Worm (Caenorhabditis elegans) whole organism, L4 larva: ENCODE data around the gene H06I04.3.

ENCODE experiments used
- F37D6.2 ChIP-seq: sonication (generic microtip); optimal IDR thresholded peaks from 2 replicates; lab custom pipeline; 2016; ENCODE audit warnings: mild to moderate bottlenecking, missing genetic modification characterization, missing compliant biosample characterization
- T20F7.1 ChIP-seq: fragments of 200-800 bp; sonication (Bioruptor generic); optimal IDR thresholded peaks from 2 replicates; lab custom pipeline; 2018; ENCODE audit warnings: mild to moderate bottlenecking, missing genetic modification characterization, missing compliant biosample characterization
- Y48G9A.11 ChIP-seq: fragments of 200-800 bp; sonication (Bioruptor generic); IDR thresholded peaks from 2 replicates; pipeline ENCODE4 v1.3.6; 2022; ENCODE audit warnings: missing genetic modification reagents, missing genetic modification characterization, missing compliant biosample characterization
- Y5F2A.4 ChIP-seq: fragments of 200-800 bp; sonication (Bioruptor generic); optimal IDR thresholded peaks from 2 replicates; lab custom pipeline; 2018; ENCODE audit warnings: mild to moderate bottlenecking, missing genetic modification characterization, missing compliant biosample characterization
- ZK337.2 ChIP-seq: fragments of 200-800 bp; sonication (Bioruptor generic); IDR thresholded peaks from 2 replicates; pipeline ENCODE4 v1.3.6; 2022; ENCODE audit warnings: missing genetic modification reagents, missing genetic modification characterization, missing compliant biosample characterization
- ZK546.5 ChIP-seq, 2 experiments: sonication (generic microtip); optimal IDR thresholded peaks; 2 replicates each; lab custom pipeline; 2017; ENCODE audit warnings: missing biosample characterization in 2 of 2, missing genetic modification characterization in 2 of 2
- aha-1 ChIP-seq: fragments of 150-350 bp; peaks from one replicate; lab custom pipeline; 2014; ENCODE audit warnings: missing biosample characterization, missing genetic modification characterization
- aly-2 ChIP-seq: sonication (generic microtip); optimal IDR thresholded peaks from 2 replicates; lab custom pipeline; 2018; ENCODE audit warnings: missing biosample characterization, missing genetic modification characterization
- ama-1 ChIP-seq: fragments of 150-350 bp; optimal IDR thresholded peaks from 2 replicates; lab custom pipeline; 2014; ENCODE audit warnings: inconsistent platforms, mixed read lengths
- ceh-28 ChIP-seq: fragments of 150-350 bp; optimal IDR thresholded peaks from 2 replicates; lab custom pipeline; 2014; ENCODE audit warnings: missing biosample characterization, missing genetic modification reagents, missing genetic modification characterization
- ceh-44 ChIP-seq: fragments of 200-800 bp; sonication (Bioruptor generic); IDR thresholded peaks from 2 replicates; pipeline ENCODE4 v1.3.6; 2022; ENCODE audit warnings: missing genetic modification reagents, missing genetic modification characterization, missing compliant biosample characterization
- ceh-62 ChIP-seq: sonication (generic microtip); optimal IDR thresholded peaks from 2 replicates; lab custom pipeline; 2017; ENCODE audit warnings: missing biosample characterization, missing genetic modification characterization
- ceh-82 ChIP-seq: sonication (generic microtip); optimal IDR thresholded peaks from 2 replicates; lab custom pipeline; 2017; ENCODE audit warnings: missing biosample characterization, missing genetic modification characterization
- cey-2 ChIP-seq: sonication (generic microtip); optimal IDR thresholded peaks from 3 replicates; lab custom pipeline; 2017; ENCODE audit warnings: missing genetic modification characterization, mild to moderate bottlenecking, missing compliant biosample characterization, antibody characterized with exemption, borderline replicate concordance; ENCODE audit not compliant: insufficient read depth
- ctbp-1 ChIP-seq: fragments of 200-800 bp; sonication (Bioruptor generic); IDR thresholded peaks from 2 replicates; pipeline ENCODE4 v1.3.6; 2022; ENCODE audit warnings: missing genetic modification reagents, missing genetic modification characterization, missing compliant biosample characterization
- dmd-6 ChIP-seq: fragments of 200-800 bp; sonication (Bioruptor generic); IDR thresholded peaks from 2 replicates; pipeline ENCODE4 v1.3.6; 2022; ENCODE audit warnings: missing genetic modification reagents, missing genetic modification characterization, missing compliant biosample characterization
- dve-1 ChIP-seq: sonication (generic microtip); optimal IDR thresholded peaks from 2 replicates; lab custom pipeline; 2017; ENCODE audit warnings: antibody characterized with exemption, mild to moderate bottlenecking, missing genetic modification characterization, missing compliant biosample characterization; ENCODE audit not compliant: insufficient read depth
- egl-27 ChIP-seq: sonication (generic microtip); optimal IDR thresholded peaks from 3 replicates; lab custom pipeline; 2017; ENCODE audit warnings: missing biosample characterization, missing genetic modification reagents, missing genetic modification characterization
- egl-43 ChIP-seq: fragments of 200-800 bp; sonication (Bioruptor generic); IDR thresholded peaks from 2 replicates; pipeline ENCODE4 v1.3.6; 2022; ENCODE audit warnings: missing genetic modification reagents, missing genetic modification characterization, missing compliant biosample characterization
- hif-1 ChIP-seq, 2 experiments: sonication (generic microtip); optimal IDR thresholded peaks; 2 replicates each; lab custom pipeline; 2016 to 2017; ENCODE audit warnings: missing compliant biosample characterization in 2 of 2, missing genetic modification characterization in 2 of 2, missing genetic modification reagents in 2 of 2, missing genotype in 2 of 2, mild to moderate bottlenecking in 1 of 2
- hlh-30 ChIP-seq: sonication (generic microtip); optimal IDR thresholded peaks from 2 replicates; lab custom pipeline; 2017; ENCODE audit warnings: antibody characterized with exemption, mild to moderate bottlenecking, missing genetic modification characterization, missing compliant biosample characterization; ENCODE audit not compliant: insufficient read depth
- lin-1 ChIP-seq: fragments of 200-800 bp; sonication (Bioruptor generic); IDR thresholded peaks from 2 replicates; pipeline ENCODE4 v1.3.6; 2022; ENCODE audit warnings: missing genetic modification reagents, missing genetic modification characterization, missing compliant biosample characterization
- lin-13 ChIP-seq: fragments of 150-350 bp; optimal IDR thresholded peaks from 2 replicates; lab custom pipeline; 2014; ENCODE audit warnings: missing biosample characterization, missing genetic modification reagents, missing genetic modification characterization
- lin-15B ChIP-seq: fragments of 150-350 bp; sonication (generic microtip); optimal IDR thresholded peaks from 3 replicates; lab custom pipeline; 2014; ENCODE audit warnings: missing biosample characterization, missing genetic modification characterization
- lir-3 ChIP-seq: sonication (generic microtip); optimal IDR thresholded peaks from 2 replicates; lab custom pipeline; 2016; ENCODE audit warnings: mild to moderate bottlenecking, missing genetic modification characterization, missing compliant biosample characterization
- mdt-29 ChIP-seq: fragments of 200-800 bp; sonication (Bioruptor generic); IDR thresholded peaks from 2 replicates; pipeline ENCODE4 v1.3.6; 2022; ENCODE audit warnings: missing genetic modification reagents, missing genetic modification characterization, missing compliant biosample characterization
- mep-1 ChIP-seq: fragments of 150-350 bp; sonication (generic microtip); optimal IDR thresholded peaks from 3 replicates; lab custom pipeline; 2014; ENCODE audit warnings: missing biosample characterization, missing genetic modification characterization
- mes-2 ChIP-seq: sonication (generic microtip); optimal IDR thresholded peaks from 2 replicates; lab custom pipeline; 2016; ENCODE audit warnings: missing genotype, mild to moderate bottlenecking, missing genetic modification characterization, missing compliant biosample characterization; ENCODE audit not compliant: poor library complexity, severe bottlenecking
- mxl-3 ChIP-seq: fragments of 200-800 bp; sonication (Bioruptor generic); optimal IDR thresholded peaks from 2 replicates; lab custom pipeline; 2018; ENCODE audit warnings: mild to moderate bottlenecking, missing genetic modification characterization, missing compliant biosample characterization
- nhr-102 ChIP-seq: sonication (generic microtip); optimal IDR thresholded peaks from 2 replicates; lab custom pipeline; 2016; ENCODE audit warnings: mild to moderate bottlenecking, missing genetic modification characterization, moderate library complexity, missing compliant biosample characterization
- nhr-237 ChIP-seq: sonication (generic microtip); optimal IDR thresholded peaks from 2 replicates; lab custom pipeline; 2017; ENCODE audit warnings: missing biosample characterization, missing genetic modification characterization
- nhr-25 ChIP-seq: sonication (generic microtip); optimal IDR thresholded peaks from 2 replicates; lab custom pipeline; 2017; ENCODE audit warnings: missing genetic modification characterization, mild to moderate bottlenecking, missing compliant biosample characterization, antibody characterized with exemption, moderate library complexity, borderline replicate concordance; ENCODE audit not compliant: insufficient read depth
- nhr-28 ChIP-seq: fragments of 150-350 bp; optimal IDR thresholded peaks from 2 replicates; lab custom pipeline; 2014; ENCODE audit warnings: missing biosample characterization, missing genetic modification characterization
- nhr-42 ChIP-seq: fragments of 200-800 bp; sonication (Bioruptor generic); IDR thresholded peaks from 2 replicates; pipeline ENCODE4 v1.3.6; 2022; ENCODE audit warnings: missing genetic modification characterization, missing compliant biosample characterization
- nhr-48 ChIP-seq: sonication (generic microtip); optimal IDR thresholded peaks from 2 replicates; lab custom pipeline; 2016; ENCODE audit warnings: mild to moderate bottlenecking, missing genetic modification characterization, missing compliant biosample characterization
- nhr-6 ChIP-seq: fragments of 150-350 bp; optimal IDR thresholded peaks from 2 replicates; lab custom pipeline; 2014; ENCODE audit warnings: missing biosample characterization, missing genetic modification characterization
- php-3 ChIP-seq: fragments of 200-800 bp; sonication (Bioruptor generic); IDR thresholded peaks from 2 replicates; pipeline ENCODE4 v1.3.6; 2022; ENCODE audit warnings: missing genetic modification reagents, missing genetic modification characterization, missing compliant biosample characterization
- pqm-1 ChIP-seq: sonication (generic microtip); optimal IDR thresholded peaks from 2 replicates; lab custom pipeline; 2017; ENCODE audit warnings: missing biosample characterization, missing genetic modification characterization
- rbr-2 ChIP-seq: sonication (generic microtip); optimal IDR thresholded peaks from 2 replicates; lab custom pipeline; 2016; ENCODE audit warnings: missing genotype, missing genetic modification characterization, missing compliant biosample characterization
- skn-1 ChIP-seq: fragments of 150-350 bp; optimal IDR thresholded peaks from 2 replicates; lab custom pipeline; 2014; ENCODE audit warnings: missing biosample characterization, missing genetic modification characterization
- snpc-1.2 ChIP-seq: fragments of 200-800 bp; sonication (Bioruptor generic); IDR thresholded peaks from 2 replicates; pipeline ENCODE4 v1.3.6; 2022; ENCODE audit warnings: missing genetic modification reagents, missing genetic modification characterization, missing compliant biosample characterization
- spr-1 ChIP-seq: sonication (generic microtip); optimal IDR thresholded peaks from 2 replicates; lab custom pipeline; 2016; ENCODE audit warnings: mild to moderate bottlenecking, missing genetic modification characterization, missing compliant biosample characterization
- vab-7 ChIP-seq: fragments of 200-800 bp; sonication (Bioruptor generic); IDR thresholded peaks from 2 replicates; pipeline ENCODE4 v1.3.6; 2022; ENCODE audit warnings: missing genetic modification reagents, missing genetic modification characterization, missing compliant biosample characterization
- zfp-2 ChIP-seq: sonication (generic microtip); optimal IDR thresholded peaks from 2 replicates; lab custom pipeline; 2016; ENCODE audit warnings: mild to moderate bottlenecking, missing genetic modification characterization, missing compliant biosample characterization
- zip-2 ChIP-seq: fragments of 150-350 bp; optimal IDR thresholded peaks from 2 replicates; lab custom pipeline; 2014; ENCODE audit warnings: missing biosample characterization, missing genetic modification characterization

H06I04.3 gene

DNA sequence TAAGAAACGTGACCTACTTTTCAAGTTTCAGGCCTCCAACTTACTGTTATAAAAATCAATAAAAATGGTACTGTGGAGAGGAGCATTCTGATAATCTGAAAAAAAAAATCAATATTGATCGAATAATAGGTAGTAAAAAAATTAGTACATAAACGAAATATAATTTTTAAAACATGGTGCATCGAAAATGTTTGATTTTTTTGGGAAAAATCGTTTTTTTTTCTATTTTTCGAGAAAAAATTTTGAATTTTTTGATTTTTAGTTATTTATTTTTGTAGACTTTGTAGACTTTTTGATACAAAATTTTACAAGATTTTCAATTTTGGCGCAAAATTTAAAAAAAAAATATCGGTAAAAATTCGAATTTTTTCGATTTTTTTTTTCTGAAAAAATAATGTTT is 23.3 kb upstream of the H06I04.3 start, which contains the start of gene cutl-25:
Gene cutl-25 (minus strand): TSS at position 101 of the 400 bp plus-strand sequence.
- TF ChIP-seq nhr-28 (tag; lab: Kevin White, UChicago) (no peak), ceh-28 (peak; percentile 42)
- TF ChIP-seq, all 104 proteins: peak for 1

DNA sequence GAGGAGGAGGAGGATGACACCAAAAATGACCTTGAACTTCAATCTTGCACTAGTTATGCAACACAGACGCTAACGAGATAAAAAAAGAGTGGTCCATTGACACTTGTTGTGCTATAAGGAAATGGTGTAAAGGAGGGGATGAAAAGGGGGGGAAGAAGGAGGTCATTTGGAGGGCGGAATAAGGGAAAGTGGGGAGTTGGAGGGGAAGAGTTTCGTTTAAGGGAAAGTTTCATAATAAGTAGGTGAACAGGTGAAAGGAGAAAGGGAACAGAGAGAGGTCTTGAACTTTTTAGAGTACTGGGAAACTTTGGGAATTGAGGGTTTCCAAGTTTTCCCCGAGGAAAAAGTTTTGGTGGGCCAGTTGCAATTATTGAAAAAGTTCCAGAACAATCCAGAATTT is 22.4 kb upstream of the H06I04.3 start:
- TF ChIP-seq ceh-82 (tag; lab: Kevin White, UChicago) (no peak), aly-2 (no peak), Y5F2A.4 (GFP tag; lab: Kevin White, UChicago) (no peak), T20F7.1 (GFP tag; lab: Kevin White, UChicago) (no peak), ZK337.2 (GFP tag; lab: Robert Waterston, UW) (no peak), aha-1 (tag; lab: Kevin White, UChicago) (no peak), hlh-30 (tag; lab: Kevin White, UChicago) (no peak), Y48G9A.11 (GFP tag; lab: Robert Waterston, UW) (no peak), zip-2 (tag; lab: Kevin White, UChicago) (no peak), nhr-6 (tag; lab: Kevin White, UChicago) (no peak), cey-2 (tag; lab: Kevin White, UChicago) (no peak), nhr-48 (no peak), dve-1 (no peak), rbr-2 (no peak), ctbp-1 (GFP tag; lab: Robert Waterston, UW) (no peak), mep-1 (tag; lab: Kevin White, UChicago) (no peak), mdt-29 (GFP tag; lab: Robert Waterston, UW) (no peak), pqm-1 (tag; lab: Kevin White, UChicago) (no peak), spr-1 (tag; lab: Kevin White, UChicago) (no peak)

DNA sequence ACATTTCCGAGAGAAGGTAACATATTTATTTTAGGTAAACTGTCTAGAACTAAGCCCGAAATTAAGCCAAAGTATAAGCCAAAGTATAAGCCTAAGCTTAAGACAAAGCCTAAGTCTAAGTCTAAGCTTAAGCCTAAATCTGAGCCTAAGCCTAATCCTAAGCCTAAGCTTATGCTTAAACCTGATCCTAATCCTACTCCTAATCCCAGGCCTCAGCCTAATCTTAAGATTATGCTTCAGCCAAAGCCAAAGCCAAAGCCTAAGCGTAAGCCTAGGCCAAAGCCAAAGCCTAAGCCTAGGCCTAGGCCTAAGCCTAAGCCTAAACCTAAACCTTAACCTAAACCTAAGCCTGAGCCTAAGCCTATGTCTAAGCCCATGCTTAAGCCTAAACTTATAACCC is 14.4 kb upstream of the H06I04.3 start:
- no peak for TF ChIP-seq nhr-42 (GFP tag; lab: Robert Waterston, UW)
- no peak for TF ChIP-seq aly-2
- no peak for TF ChIP-seq nhr-25
- TF ChIP-seq lir-3 (tag; lab: Kevin White, UChicago), result no peak
- TF ChIP-seq lin-1 (GFP tag; lab: Robert Waterston, UW), result no peak
- TF ChIP-seq snpc-1.2 (GFP tag; lab: Robert Waterston, UW), result 0 out of 2 replicates have a peak, but pooled peaks have one; percentile 44
- TF ChIP-seq zfp-2, result no peak
- 0 out of 2 replicates have a peak, but pooled peaks have one; percentile 15 for TF ChIP-seq ceh-44 (GFP tag; lab: Robert Waterston, UW)
- no peak for TF ChIP-seq ama-1 (lab: Kevin White, UChicago)
- TF ChIP-seq egl-43 (GFP tag; lab: Robert Waterston, UW), result no peak
- no peak for TF ChIP-seq spr-1 (tag; lab: Kevin White, UChicago)
- no peak for TF ChIP-seq ceh-62 (tag; lab: Kevin White, UChicago)
- no peak for TF ChIP-seq dmd-6 (GFP tag; lab: Robert Waterston, UW)
- TF ChIP-seq lin-13, result no peak
- TF ChIP-seq, all 104 proteins: peak for 2

DNA sequence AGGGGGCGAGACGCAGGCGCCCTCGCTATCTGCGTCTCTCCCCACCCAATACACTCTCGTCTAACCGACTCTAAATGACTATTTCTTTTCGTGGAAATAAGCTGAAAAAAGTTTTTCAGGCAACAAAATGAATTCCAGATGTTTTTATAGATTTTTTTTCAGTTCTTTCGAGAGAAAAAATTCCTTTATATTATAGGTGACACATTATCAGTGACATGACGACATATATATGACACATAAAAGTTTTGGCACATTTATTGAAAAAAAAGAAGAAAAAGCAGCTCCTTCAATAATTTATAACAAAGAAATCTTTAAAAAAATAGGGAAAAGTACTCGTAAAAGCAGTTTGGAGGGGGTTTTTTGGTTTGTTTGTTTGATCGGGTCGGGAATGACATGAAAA is 10.1 kb upstream of the H06I04.3 start, which contains the start of gene fipr-29:
Gene fipr-29 (minus strand): TSS at position 101 of the 400 bp plus-strand sequence.
- TF ChIP-seq nhr-237 (tag; lab: Kevin White, UChicago) (no peak), skn-1 (tag; lab: Kevin White, UChicago) (no peak), mes-2 (tag; lab: Kevin White, UChicago) (no peak), ceh-44 (GFP tag; lab: Robert Waterston, UW) (no peak), ZK546.5 (tag; optimal IDR thresholded peaks at IDR 0.05; lab: Kevin White, UChicago) (no peak), F37D6.2 (no peak), egl-27 (tag; lab: Kevin White, UChicago) (no peak), Y48G9A.11 (GFP tag; lab: Robert Waterston, UW) (no peak), vab-7 (GFP tag; lab: Robert Waterston, UW) (no peak), nhr-102 (no peak), lin-15B (tag; lab: Kevin White, UChicago) (no peak), php-3 (no peak), mxl-3 (GFP tag; lab: Kevin White, UChicago) (no peak), spr-1 (tag; lab: Kevin White, UChicago) (no peak), hif-1 (tag; optimal IDR thresholded peaks at IDR 0.05; lab: Kevin White, UChicago) (no peak), pqm-1 (tag; lab: Kevin White, UChicago) (no peak)
